Fruit fly (Drosophila melanogaster): ENCODE data around the gene CG2247.

dm6 chrX:11640477-11640876 is 29.0 kb upstream of the CG2247 start:
- TF ChIP-seq CTCF (optimal IDR thresholded peaks at IDR 0.05): no peak
- no peak for TF ChIP-seq CG8478 (optimal IDR thresholded peaks at IDR 0.05)

Data from S2 (cell line).